Fruit fly (Drosophila melanogaster): ENCODE measurements around the gene CG31465.

Gene CG31465

DNA sequence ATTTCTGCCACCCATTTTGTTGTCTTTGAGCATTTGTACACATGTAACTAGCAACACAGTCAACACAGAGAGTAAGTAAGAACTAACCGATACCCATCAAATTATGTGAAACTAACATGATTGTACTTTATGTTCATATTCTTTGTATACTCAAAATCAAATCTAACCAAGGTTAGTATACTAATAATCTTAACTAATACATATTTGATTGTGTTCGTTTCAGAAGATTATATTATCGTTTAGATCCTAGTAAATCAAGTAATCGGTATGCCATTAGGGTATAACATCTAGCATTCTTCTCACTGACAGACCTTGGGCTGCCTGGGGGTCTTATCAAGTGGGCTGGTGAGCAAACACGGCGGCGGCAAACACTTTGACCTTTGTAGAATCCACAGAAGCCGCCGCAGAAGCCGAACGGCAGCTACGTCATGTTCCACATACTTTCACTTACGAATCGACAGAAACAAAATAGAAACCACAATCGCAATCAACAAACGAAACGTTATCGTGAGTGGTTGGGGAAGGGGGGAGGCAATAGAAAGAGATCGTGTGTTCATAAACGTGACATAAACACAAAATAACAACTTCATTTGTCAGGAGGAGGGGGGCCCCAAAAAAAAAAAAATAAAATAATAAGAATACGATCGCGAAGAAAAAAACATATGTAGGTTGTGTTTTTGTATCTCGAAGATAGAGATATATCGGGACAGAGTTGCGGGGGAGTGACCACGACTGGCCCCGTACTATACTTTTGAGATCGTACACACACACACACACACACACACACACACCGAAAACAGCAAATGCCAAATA lies 45.0 kb upstream of the CG31465 start (continued):
- TF ChIP-seq Sry-δ (GFP tag; optimal IDR thresholded peaks at IDR 0.05) (no peak), CG17361 (GFP tag; IDR thresholded peaks at IDR 0.05) (peak; percentile 44; the same call in 1 of the 3 replicates), mam (GFP tag; optimal IDR thresholded peaks at IDR 0.05) (no peak), peb (GFP tag; IDR thresholded peaks at IDR 0.05) (no peak), CG4617 (GFP tag; optimal IDR thresholded peaks at IDR 0.05; ENCODE audit: borderline replicate concordance) (no peak), Lhr (GFP tag; optimal IDR thresholded peaks at IDR 0.05) (peak; percentile 29), exex (tag; optimal IDR thresholded peaks at IDR 0.05) (peak; percentile 25), Mes4 (GFP tag; optimal IDR thresholded peaks at IDR 0.05) (no peak), GATAe (GFP tag; conservative IDR thresholded peaks at IDR 0.05) (no peak), NFAT (GFP tag; IDR thresholded peaks at IDR 0.05) (no peak), Nf-YA (GFP tag; IDR thresholded peaks at IDR 0.05) (no peak), CG9215 (GFP tag; IDR thresholded peaks at IDR 0.05) (no peak), odd (GFP tag; optimal IDR thresholded peaks at IDR 0.05) (peak; percentile 39), Ravus (GFP tag; IDR thresholded peaks at IDR 0.05) (no peak), CG11093 (GFP tag; IDR thresholded peaks at IDR 0.05) (no peak), sim (GFP tag; IDR thresholded peaks at IDR 0.05) (no peak), nerfin-1 (tag; optimal IDR thresholded peaks at IDR 0.05) (no peak), trem (tag; optimal IDR thresholded peaks at IDR 0.05) (no peak), CG15696 (tag; optimal IDR thresholded peaks at IDR 0.05) (peak; percentile 34), ci (GFP tag; IDR thresholded peaks at IDR 0.05) (0 out of 3 replicates have a peak, but pooled peaks have one; percentile 8), schlank (tag; optimal IDR thresholded peaks at IDR 0.05) (no peak), sug (tag; optimal IDR thresholded peaks at IDR 0.05) (peak; percentile 72), CG31365 (tag; optimal IDR thresholded peaks at IDR 0.05) (no peak), CTCF (GFP tag; optimal IDR thresholded peaks at IDR 0.05) (no peak), CG2199 (GFP tag; IDR thresholded peaks at IDR 0.05) (no peak), sr (GFP tag; IDR thresholded peaks at IDR 0.05) (peak; percentile 64; the same call in 1 of the 3 replicates), CG12942 (GFP tag; optimal IDR thresholded peaks at IDR 0.05) (no peak), D (optimal IDR thresholded peaks at IDR 0.05) (no peak), D (GFP tag; optimal IDR thresholded peaks at IDR 0.05) (no peak), cwo (GFP tag; optimal IDR thresholded peaks at IDR 0.05) (peak; percentile 88), CG17186 (GFP tag; optimal IDR thresholded peaks at IDR 0.05) (no peak), salm (tag; optimal IDR thresholded peaks at IDR 0.05) (no peak), pum (GFP tag; optimal IDR thresholded peaks at IDR 0.05) (no peak), CG1602 (GFP tag; optimal IDR thresholded peaks at IDR 0.05) (peak; percentile 11), Six4 (GFP tag; optimal IDR thresholded peaks at IDR 0.05) (no peak), CG8359 (GFP tag; optimal IDR thresholded peaks at IDR 0.05; ENCODE audit: borderline replicate concordance) (no peak), h (optimal IDR thresholded peaks at IDR 0.05) (no peak), CG15011 (GFP tag; optimal IDR thresholded peaks at IDR 0.05) (no peak), Abd-B (GFP tag; optimal IDR thresholded peaks at IDR 0.05) (no peak), sob (GFP tag; IDR thresholded peaks at IDR 0.05) (no peak), CG10431 (GFP tag; optimal IDR thresholded peaks at IDR 0.05) (no peak), H15 (GFP tag; IDR thresholded peaks at IDR 0.05) (no peak), CG9817 (tag; optimal IDR thresholded peaks at IDR 0.05) (no peak), dm (GFP tag; optimal IDR thresholded peaks at IDR 0.05) (no peak), HLH54F (GFP tag; optimal IDR thresholded peaks at IDR 0.05) (no peak)
